Fruit fly (Drosophila melanogaster) S2 (cell line): ENCODE measurements around the gene SrpRbeta.

Experiments
- CG8478 ChIP-seq: fragments of >200 bp; optimal IDR thresholded peaks from 2 replicates; lab custom pipeline; 2018
- CTCF ChIP-seq, 2 experiments: fragments of >200 bp; optimal IDR thresholded peaks; 2 replicates each; lab custom pipeline; 2018

DNA sequence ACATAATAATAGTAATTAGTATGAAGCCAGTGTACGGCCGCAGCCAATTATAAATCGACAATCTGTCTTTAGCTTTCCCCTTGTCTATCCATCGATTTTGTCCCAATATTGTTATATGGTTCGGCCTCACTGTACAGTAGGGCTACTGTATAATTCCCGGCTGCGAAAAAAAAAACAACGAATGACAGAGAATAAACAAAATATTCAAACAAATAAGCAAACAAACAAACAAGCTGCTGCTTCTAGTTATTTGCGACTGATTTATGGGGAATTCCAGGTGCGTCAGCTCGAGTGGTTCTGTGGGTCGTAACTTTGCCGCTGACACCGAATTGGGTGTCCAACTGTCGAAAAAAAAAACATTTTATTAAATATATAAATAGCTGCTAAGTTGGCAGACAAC is 30.4 kb downstream of the SrpRbeta start:
- no peak for TF ChIP-seq CTCF (optimal IDR thresholded peaks at IDR 0.05; lab: Kevin White, UChicago)
- no peak for TF ChIP-seq CG8478
